Worm (Caenorhabditis elegans): ENCODE data around the gene cyp-35A1.

Gene cyp-35A1

ce11 chrV:7402355-7402754 lies 40.8 kb upstream of the cyp-35A1 start, which contains the start of gene srj-13:
srj-13 (plus strand) TSS chrV:7402655.
- TF ChIP-seq F13H6.1 (tag; optimal IDR thresholded peaks at IDR 0.05) = no peak
- no peak for TF ChIP-seq eyg-1 (tag; optimal IDR thresholded peaks at IDR 0.05)
- no peak for TF ChIP-seq ceh-24 (tag; optimal IDR thresholded peaks at IDR 0.05)
- TF ChIP-seq gmeb-2 (tag; optimal IDR thresholded peaks at IDR 0.05) = no peak
- no peak for TF ChIP-seq ztf-16 (tag; optimal IDR thresholded peaks at IDR 0.05)
- TF ChIP-seq T23F11.4 (GFP tag; optimal IDR thresholded peaks at IDR 0.05) = no peak
- no peak for TF ChIP-seq ceh-14 (tag; optimal IDR thresholded peaks at IDR 0.05)
- TF ChIP-seq ceh-30 (tag; optimal IDR thresholded peaks at IDR 0.05) = no peak
- TF ChIP-seq ceh-18 (tag; optimal IDR thresholded peaks at IDR 0.05) = no peak
- no peak for TF ChIP-seq fkh-10 (GFP tag; optimal IDR thresholded peaks at IDR 0.05)
- TF ChIP-seq Y22D7AL.16 (tag; optimal IDR thresholded peaks at IDR 0.05) = no peak
- no peak for TF ChIP-seq nfya-1 (tag; optimal IDR thresholded peaks at IDR 0.05)
- TF ChIP-seq dmd-4 (tag; optimal IDR thresholded peaks at IDR 0.05; ENCODE audit: borderline replicate concordance) = no peak
- TF ChIP-seq sox-2 (GFP tag; IDR thresholded peaks at IDR 0.05) = no peak
- no peak for TF ChIP-seq pat-9 (tag; optimal IDR thresholded peaks at IDR 0.05)
- TF ChIP-seq ceh-22 (tag; optimal IDR thresholded peaks at IDR 0.05) = no peak
- TF ChIP-seq ceh-34 (tag; optimal IDR thresholded peaks at IDR 0.05) = no peak
- no peak for TF ChIP-seq pag-3 (tag; optimal IDR thresholded peaks at IDR 0.05; ENCODE audit: borderline replicate concordance)

DNA sequence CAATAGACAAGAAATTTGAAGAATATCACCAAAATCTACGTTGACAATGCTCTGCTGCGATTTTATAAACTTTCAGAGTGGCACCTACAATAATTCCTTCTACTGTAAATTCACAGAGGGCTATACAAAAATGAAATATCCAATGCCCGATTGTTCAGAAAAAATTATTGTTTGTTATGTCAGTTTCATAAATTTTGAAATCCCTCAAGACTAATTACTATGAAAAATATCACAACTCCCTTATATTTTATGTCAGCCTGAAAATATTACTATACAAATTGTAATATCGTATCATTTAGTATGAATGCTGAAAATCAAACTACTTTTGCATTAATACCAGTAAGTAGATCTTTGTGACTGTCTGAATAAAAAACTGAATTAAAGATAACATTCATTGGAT lies 39.0 kb upstream of the cyp-35A1 start, which contains the start of gene srx-60:
Gene srx-60 (plus strand): TSS at position 301 of the 400 bp plus-strand sequence.
- TF ChIP-seq pat-9 (tag; optimal IDR thresholded peaks at IDR 0.05) (no peak), fkh-6 (tag; optimal IDR thresholded peaks at IDR 0.05) (no peak)

ce11 chrV:7400095-7400494 lies 38.5 kb upstream of the cyp-35A1 start, which contains the start of gene cnc-9:
cnc-9 (minus strand) TSS chrV:7400195.
- no peak for TF ChIP-seq hlh-6 (tag; optimal IDR thresholded peaks at IDR 0.05)
- TF ChIP-seq unc-86 (tag; optimal IDR thresholded peaks at IDR 0.05) = no peak
- TF ChIP-seq eyg-1 (tag; optimal IDR thresholded peaks at IDR 0.05) = no peak
- no peak for TF ChIP-seq pag-3 (tag; optimal IDR thresholded peaks at IDR 0.05; ENCODE audit: borderline replicate concordance)
- no peak for TF ChIP-seq ref-2 (tag; optimal IDR thresholded peaks at IDR 0.05)
- TF ChIP-seq ceh-2 (tag; optimal IDR thresholded peaks at IDR 0.05) = no peak
- TF ChIP-seq ceh-9 (tag; optimal IDR thresholded peaks at IDR 0.05) = no peak
- TF ChIP-seq fkh-6 (tag; optimal IDR thresholded peaks at IDR 0.05) = no peak
- no peak for TF ChIP-seq fax-1 (tag; optimal IDR thresholded peaks at IDR 0.05)
- no peak for TF ChIP-seq nhr-232 (tag; optimal IDR thresholded peaks at IDR 0.05)
- TF ChIP-seq lin-11 (tag; optimal IDR thresholded peaks at IDR 0.05) = no peak

DNA sequence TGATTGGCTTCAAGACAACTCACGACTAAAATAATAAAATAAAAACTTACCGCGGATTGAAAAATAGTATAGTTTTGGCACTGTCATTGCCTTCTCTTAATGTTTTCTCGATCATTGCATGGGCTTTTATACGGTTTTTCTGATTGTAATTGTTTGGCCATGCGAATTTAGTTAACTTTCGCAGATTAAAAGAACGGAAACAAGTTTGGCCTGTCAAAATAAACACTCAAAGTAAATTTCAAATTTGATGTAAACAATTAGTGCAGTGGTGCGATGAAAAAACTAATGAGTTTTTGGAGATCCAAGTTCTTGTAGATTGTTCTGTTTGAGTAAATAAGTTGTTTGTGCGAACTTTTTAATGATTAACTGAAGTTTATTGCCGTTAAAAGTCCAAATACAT lies 37.6 kb upstream of the cyp-35A1 start, which contains the start of gene gst-41:
Gene gst-41 (minus strand): TSS at position 101 of the 400 bp plus-strand sequence.
- no peak for TF ChIP-seq fkh-10 (GFP tag; optimal IDR thresholded peaks at IDR 0.05)
- no peak for TF ChIP-seq elt-2 (tag; optimal IDR thresholded peaks at IDR 0.05)
- no peak for TF ChIP-seq ttx-3 (tag; optimal IDR thresholded peaks at IDR 0.05)
- TF ChIP-seq pat-9 (tag; optimal IDR thresholded peaks at IDR 0.05) = no peak
- no peak for TF ChIP-seq mec-3 (tag; optimal IDR thresholded peaks at IDR 0.05; ENCODE audit: borderline replicate concordance)
- TF ChIP-seq ref-2 (tag; optimal IDR thresholded peaks at IDR 0.05) = no peak
- no peak for TF ChIP-seq Y22D7AL.16 (tag; optimal IDR thresholded peaks at IDR 0.05)
- no peak for TF ChIP-seq pax-1 (tag; optimal IDR thresholded peaks at IDR 0.05)
- TF ChIP-seq T23F11.4 (GFP tag; optimal IDR thresholded peaks at IDR 0.05) = no peak
- no peak for TF ChIP-seq fax-1 (tag; optimal IDR thresholded peaks at IDR 0.05)
- no peak for TF ChIP-seq elt-4 (tag; optimal IDR thresholded peaks at IDR 0.05)
- no peak for TF ChIP-seq K09A11.1 (tag; optimal IDR thresholded peaks at IDR 0.05; ENCODE audit: insufficient read depth)
- TF ChIP-seq nhr-11 (tag; optimal IDR thresholded peaks at IDR 0.05) = no peak
- no peak for TF ChIP-seq K02D7.2 (tag; optimal IDR thresholded peaks at IDR 0.05)
- TF ChIP-seq unc-55 (GFP tag; optimal IDR thresholded peaks at IDR 0.05) = no peak
- TF ChIP-seq ets-4 (tag; optimal IDR thresholded peaks at IDR 0.05) = no peak
- TF ChIP-seq che-1 (tag; optimal IDR thresholded peaks at IDR 0.05) = no peak
- TF ChIP-seq ceh-9 (tag; optimal IDR thresholded peaks at IDR 0.05) = no peak
- TF ChIP-seq unc-3 (GFP tag; conservative IDR thresholded peaks at IDR 0.05) = no peak
- no peak for TF ChIP-seq unc-3 (tag; optimal IDR thresholded peaks at IDR 0.05)
- no peak for TF ChIP-seq tbx-7 (tag; optimal IDR thresholded peaks at IDR 0.05)
